Worm (Caenorhabditis elegans): ENCODE data around the gene srh-48.

ce11 chrII:9336651-9337050 lies 43.2 kb upstream of the srh-48 start:
- TF ChIP-seq flt-1 (GFP tag; IDR thresholded peaks at IDR 0.05): no peak
- TF ChIP-seq tbx-37 (GFP tag; conservative IDR thresholded peaks at IDR 0.05): no peak
- no peak for TF ChIP-seq ama-1 (optimal IDR thresholded peaks at IDR 0.05)
- no peak for TF ChIP-seq hnd-1 (tag; optimal IDR thresholded peaks at IDR 0.05)
- no peak for TF ChIP-seq scrt-1 (GFP tag; IDR thresholded peaks at IDR 0.05)
- no peak for TF ChIP-seq tra-4 (tag; optimal IDR thresholded peaks at IDR 0.05)
- TF ChIP-seq ceh-36 (tag; optimal IDR thresholded peaks at IDR 0.05): no peak
- no peak for TF ChIP-seq hmg-4 (GFP tag; optimal IDR thresholded peaks at IDR 0.05)

Measured in whole organism, early embryonic.